Comparison of ENCODE assay signal across 2 worm cellular contexts in the genomic region with DNA sequence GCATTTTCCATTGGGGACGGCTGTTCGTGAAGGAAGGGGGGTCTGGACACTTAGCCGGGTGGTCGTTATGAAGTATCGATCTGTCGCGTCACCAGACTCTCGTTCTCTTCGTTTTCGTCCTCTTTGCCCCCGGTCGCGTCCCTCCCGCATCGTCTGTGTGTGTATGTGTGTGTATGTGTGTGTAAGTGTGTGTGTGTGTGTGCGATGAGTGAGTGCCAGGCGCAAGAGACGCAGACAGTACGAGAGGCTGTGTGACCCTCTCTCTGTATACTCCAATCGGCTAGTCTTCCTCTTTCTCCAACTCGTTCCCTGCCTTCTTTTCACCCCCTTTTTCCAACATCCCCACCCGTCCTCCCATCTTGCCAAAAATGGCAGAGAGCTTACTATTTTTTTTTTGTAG.
TF ChIP-seq lines count a peak whose summit lies in the region.

No protein-coding gene starts in this region.

TF ChIP-seq in whole organism, L4 larva, 104 proteins besides CTCF, POLR2A, EP300 and RAD21 (continued from another document):
- TF ChIP-seq php-3 (GFP tag; IDR thresholded peaks at IDR 0.05; lab: Robert Waterston, UW) (peak; percentile 56; the same call in 1 of the 2 replicates), ama-1 (optimal IDR thresholded peaks at IDR 0.05; lab: Kevin White, UChicago) (no peak), dmd-9 (GFP tag; IDR thresholded peaks at IDR 0.05; lab: Robert Waterston, UW) (0 out of 2 replicates have a peak, but pooled peaks have one; percentile 51), zfp-3 (GFP tag; conservative IDR thresholded peaks at IDR 0.05; lab: Robert Waterston, UW) (no peak), ctbp-1 (GFP tag; IDR thresholded peaks at IDR 0.05; lab: Robert Waterston, UW) (peak; percentile 85), zip-11 (GFP tag; IDR thresholded peaks at IDR 0.05; lab: Robert Waterston, UW) (no peak), dve-1 (tag; optimal IDR thresholded peaks at IDR 0.05; lab: Kevin White, UChicago; ENCODE audit: insufficient read depth) (peak; percentile 84), mxl-2 (GFP tag; conservative IDR thresholded peaks at IDR 0.05; lab: Robert Waterston, UW) (no peak), nhr-28 (tag; optimal IDR thresholded peaks at IDR 0.05; lab: Kevin White, UChicago) (peak; percentile 84), nhr-77 (tag; optimal IDR thresholded peaks at IDR 0.05; lab: Kevin White, UChicago) (peak; percentile 70), fos-1 (tag; optimal IDR thresholded peaks at IDR 0.05; lab: Kevin White, UChicago) (no peak), saeg-2 (GFP tag; IDR thresholded peaks at IDR 0.05; lab: Robert Waterston, UW) (0 out of 2 replicates have a peak, but pooled peaks have one; percentile 36), aha-1 (tag; lab: Kevin White, UChicago) (peak; percentile 99), unc-62 (GFP tag; optimal IDR thresholded peaks at IDR 0.05 in 1 of 2; lab: Kevin White, UChicago) (peak in 1 of 2 experiments; percentile 99), unc-62 (tag; optimal IDR thresholded peaks at IDR 0.05; lab: Kevin White, UChicago) (no peak), spr-1 (tag; optimal IDR thresholded peaks at IDR 0.05; lab: Kevin White, UChicago) (peak; percentile 50), dpl-1 (GFP tag; optimal IDR thresholded peaks at IDR 0.05; lab: Kevin White, UChicago) (peak; percentile 45), rbr-2 (tag; optimal IDR thresholded peaks at IDR 0.05; lab: Kevin White, UChicago) (peak; percentile 93), T20F7.1 (GFP tag; optimal IDR thresholded peaks at IDR 0.05; lab: Kevin White, UChicago) (no peak), Y105C5A.15 (GFP tag; IDR thresholded peaks at IDR 0.05; lab: Robert Waterston, UW) (no peak), duxl-1 (tag; optimal IDR thresholded peaks at IDR 0.05; lab: Kevin White, UChicago; ENCODE audit: poor library complexity) (peak; percentile 26), ztf-11 (tag; optimal IDR thresholded peaks at IDR 0.05; lab: Kevin White, UChicago) (no peak), lin-39 (tag; optimal IDR thresholded peaks at IDR 0.05; lab: Kevin White, UChicago) (no peak), nhr-102 (tag; optimal IDR thresholded peaks at IDR 0.05; lab: Kevin White, UChicago) (peak; percentile 59), unc-130 (GFP tag; optimal IDR thresholded peaks at IDR 0.05; lab: Kevin White, UChicago) (no peak), daf-12 (tag; optimal IDR thresholded peaks at IDR 0.05; lab: Kevin White, UChicago) (no peak), Y75B8A.6 (GFP tag; IDR thresholded peaks at IDR 0.05; lab: Robert Waterston, UW) (no peak)
TF ChIP-seq in whole organism, L4 larva: peak in this region for 51.

TF ChIP-seq in whole organism, late embryonic, 69 proteins besides CTCF, POLR2A, EP300 and RAD21 (continued from another document):
- no peak for TF ChIP-seq hlh-15 (tag; optimal IDR thresholded peaks at IDR 0.05; lab: Kevin White, UChicago)
- TF ChIP-seq hlh-30 (tag; optimal IDR thresholded peaks at IDR 0.05; lab: Kevin White, UChicago; ENCODE audit: insufficient read depth): peak; percentile 87
- TF ChIP-seq ceh-34 (tag; optimal IDR thresholded peaks at IDR 0.05; lab: Kevin White, UChicago): peak; percentile 87
- no peak for TF ChIP-seq ama-1 (optimal IDR thresholded peaks at IDR 0.05; lab: Kevin White, UChicago)
- no peak for TF ChIP-seq hlh-13 (GFP tag; optimal IDR thresholded peaks at IDR 0.05; lab: Kevin White, UChicago)
- peak; percentile 50 for TF ChIP-seq F13H6.1 (tag; optimal IDR thresholded peaks at IDR 0.05; lab: Kevin White, UChicago)
- TF ChIP-seq sdc-2 (tag; optimal IDR thresholded peaks at IDR 0.05; lab: Kevin White, UChicago): peak; percentile 85
